Worm (Caenorhabditis elegans): ENCODE results near the gene Y6E2A.1.

ce11 chrV:15661580-15661979 is 48.7 kb downstream of the Y6E2A.1 start:
- TF ChIP-seq T22C8.4 (GFP tag; IDR thresholded peaks at IDR 0.05) (no peak), ref-1 (GFP tag; conservative IDR thresholded peaks at IDR 0.05) (no peak)
